Worm (Caenorhabditis elegans): ENCODE measurements around the gene F52B11.2.

The F52B11.2 gene

ce11 chrIV:14098540-14099098, 15.3 kb downstream of the F52B11.2 start:
- TF ChIP-seq mec-3 (tag; optimal IDR thresholded peaks at IDR 0.05; ENCODE audit: borderline replicate concordance) (peak; percentile 21), C38D4.7 (GFP tag; optimal IDR thresholded peaks at IDR 0.05) (no peak)

ce11 chrIV:14099256-14099655, 15.9 kb downstream of the F52B11.2 start, which contains the start of gene col-133:
TSS of gene col-133 (minus strand) at chrIV:14099356.
- TF ChIP-seq hlh-13 (GFP tag; optimal IDR thresholded peaks at IDR 0.05) (no peak), dmd-4 (tag; optimal IDR thresholded peaks at IDR 0.05; ENCODE audit: borderline replicate concordance) (no peak), zip-5 (tag; optimal IDR thresholded peaks at IDR 0.05) (no peak), ztf-16 (tag; optimal IDR thresholded peaks at IDR 0.05) (no peak), unc-55 (GFP tag; optimal IDR thresholded peaks at IDR 0.05) (no peak), tbx-7 (tag; optimal IDR thresholded peaks at IDR 0.05) (no peak)

- no peak for TF ChIP-seq ceh-34 (tag; optimal IDR thresholded peaks at IDR 0.05)
- TF ChIP-seq nhr-11 (tag; optimal IDR thresholded peaks at IDR 0.05), result no peak
- no peak for TF ChIP-seq madf-2 (tag; optimal IDR thresholded peaks at IDR 0.05)
- TF ChIP-seq npax-4 (tag; optimal IDR thresholded peaks at IDR 0.05), result no peak
- no peak for TF ChIP-seq pha-2 (tag; optimal IDR thresholded peaks at IDR 0.05)
- no peak for TF ChIP-seq fkh-6 (tag; optimal IDR thresholded peaks at IDR 0.05)
- no peak for TF ChIP-seq C08G9.2 (tag; optimal IDR thresholded peaks at IDR 0.05)
- no peak for TF ChIP-seq ceh-45 (GFP tag; IDR thresholded peaks at IDR 0.05)
- no peak for TF ChIP-seq sox-4 (tag; optimal IDR thresholded peaks at IDR 0.05)
- no peak for TF ChIP-seq tbx-2 (tag; optimal IDR thresholded peaks at IDR 0.05)
- no peak for TF ChIP-seq ceh-24 (tag; optimal IDR thresholded peaks at IDR 0.05)
- TF ChIP-seq elt-2 (tag; optimal IDR thresholded peaks at IDR 0.05), result no peak
- TF ChIP-seq rnt-1 (tag; optimal IDR thresholded peaks at IDR 0.05), result no peak
- TF ChIP-seq pax-1 (tag; optimal IDR thresholded peaks at IDR 0.05), result no peak
Measured at ce11 chrIV:14103054-14103453, 19.7 kb downstream of the F52B11.2 start, which contains the start of gene F52B11.5. TSS of gene F52B11.5 (minus strand) at chrIV:14103231.

- no peak for TF ChIP-seq che-1 (tag; optimal IDR thresholded peaks at IDR 0.05)
- no peak for TF ChIP-seq hlh-30 (tag; optimal IDR thresholded peaks at IDR 0.05; ENCODE audit: insufficient read depth)
- no peak for TF ChIP-seq madf-2 (tag; optimal IDR thresholded peaks at IDR 0.05)
- no peak for TF ChIP-seq ama-1 (optimal IDR thresholded peaks at IDR 0.05)
- TF ChIP-seq pha-2 (tag; optimal IDR thresholded peaks at IDR 0.05), result no peak
- TF ChIP-seq fkh-6 (tag; optimal IDR thresholded peaks at IDR 0.05), result no peak
- no peak for TF ChIP-seq zip-5 (tag; optimal IDR thresholded peaks at IDR 0.05)
- no peak for TF ChIP-seq npax-4 (tag; optimal IDR thresholded peaks at IDR 0.05)
- TF ChIP-seq fax-1 (tag; optimal IDR thresholded peaks at IDR 0.05), result no peak
- no peak for TF ChIP-seq eyg-1 (tag; optimal IDR thresholded peaks at IDR 0.05)
- TF ChIP-seq pag-3 (tag; optimal IDR thresholded peaks at IDR 0.05; ENCODE audit: borderline replicate concordance), result no peak
- no peak for TF ChIP-seq ahr-1 (tag; optimal IDR thresholded peaks at IDR 0.05)
- TF ChIP-seq K02D7.2 (tag; optimal IDR thresholded peaks at IDR 0.05), result no peak
- no peak for TF ChIP-seq odd-2 (tag; optimal IDR thresholded peaks at IDR 0.05)
Measured at ce11 chrIV:14104745-14105144, 21.4 kb downstream of the F52B11.2 start.

ce11 chrIV:14106274-14106673, 22.9 kb downstream of the F52B11.2 start, which contains the start of gene ins-34:
TSS of gene ins-34 (plus strand) at chrIV:14106574.
- TF ChIP-seq ceh-19 (GFP tag; optimal IDR thresholded peaks at IDR 0.05) (no peak), pat-9 (tag; optimal IDR thresholded peaks at IDR 0.05) (no peak), T23F11.4 (GFP tag; optimal IDR thresholded peaks at IDR 0.05) (no peak), fkh-10 (GFP tag; optimal IDR thresholded peaks at IDR 0.05) (no peak), ama-1 (optimal IDR thresholded peaks at IDR 0.05) (no peak), eyg-1 (tag; optimal IDR thresholded peaks at IDR 0.05) (no peak), ets-4 (tag; optimal IDR thresholded peaks at IDR 0.05) (no peak), pqm-1 (tag; optimal IDR thresholded peaks at IDR 0.05) (no peak), tbx-2 (tag; optimal IDR thresholded peaks at IDR 0.05) (no peak), syd-9 (tag; optimal IDR thresholded peaks at IDR 0.05) (no peak), hlh-30 (tag; optimal IDR thresholded peaks at IDR 0.05; ENCODE audit: insufficient read depth) (no peak), ceh-22 (tag; optimal IDR thresholded peaks at IDR 0.05) (no peak), F13H6.1 (tag; optimal IDR thresholded peaks at IDR 0.05) (no peak), unc-55 (GFP tag; optimal IDR thresholded peaks at IDR 0.05) (no peak), hlh-15 (tag; optimal IDR thresholded peaks at IDR 0.05) (no peak), ceh-31 (tag; optimal IDR thresholded peaks at IDR 0.05) (no peak), unc-42 (tag; optimal IDR thresholded peaks at IDR 0.05) (no peak), elt-4 (tag; optimal IDR thresholded peaks at IDR 0.05) (no peak), ttx-3 (tag; optimal IDR thresholded peaks at IDR 0.05) (no peak)

All from whole organism, late embryonic.